Comparison of ENCODE assay signal across 2 worm cellular contexts in the genomic region with DNA sequence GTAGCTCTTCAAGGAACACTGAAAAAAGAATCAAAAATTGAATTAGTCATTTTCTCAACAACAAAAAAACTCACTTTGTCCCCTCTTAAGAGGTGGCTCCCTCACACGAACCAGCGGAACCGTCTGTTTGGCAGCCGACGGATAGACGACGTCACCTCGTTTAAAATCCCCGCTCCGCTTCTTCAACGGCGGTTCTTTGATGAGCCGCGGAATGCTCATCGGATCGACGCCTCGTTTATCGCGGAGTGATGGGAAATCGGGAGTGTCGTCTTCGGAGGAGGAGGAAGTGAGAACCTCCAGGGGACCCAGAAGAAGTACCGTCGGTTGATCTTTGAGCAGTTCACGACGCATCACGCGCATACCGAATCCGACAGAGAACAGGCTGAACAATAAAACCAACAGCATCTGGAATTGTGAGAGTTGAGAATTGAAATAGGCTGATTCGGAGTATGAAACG.
A peak's percentile ranks its signal among the peaks of the same experiment; 100 is the strongest.
TF ChIP-seq lines count a peak whose summit lies in the region.

A gene (minus strand): TSS at position 407 of the 457 bp plus-strand sequence.

TF ChIP-seq in whole organism, L4 larva, 104 proteins besides CTCF, POLR2A, EP300 and RAD21:
- no peak for TF ChIP-seq nhr-237 (tag; optimal IDR thresholded peaks at IDR 0.05; lab: Kevin White, UChicago)
- TF ChIP-seq fos-1 (tag; optimal IDR thresholded peaks at IDR 0.05; lab: Kevin White, UChicago): no peak
- TF ChIP-seq saeg-2 (GFP tag; IDR thresholded peaks at IDR 0.05; lab: Robert Waterston, UW): no peak
- no peak for TF ChIP-seq ZK546.5 (tag; optimal IDR thresholded peaks at IDR 0.05; lab: Kevin White, UChicago)
- no peak for TF ChIP-seq sdz-12 (GFP tag; optimal IDR thresholded peaks at IDR 0.05; lab: Kevin White, UChicago)
- TF ChIP-seq unc-62 (GFP tag; optimal IDR thresholded peaks at IDR 0.05 in 1 of 2; lab: Kevin White, UChicago): peak in 1 of 2 experiments; percentile 44
- TF ChIP-seq unc-62 (tag; optimal IDR thresholded peaks at IDR 0.05; lab: Kevin White, UChicago): no peak
- TF ChIP-seq spr-1 (tag; optimal IDR thresholded peaks at IDR 0.05; lab: Kevin White, UChicago): no peak
- TF ChIP-seq set-16 (GFP tag; IDR thresholded peaks at IDR 0.05; lab: Robert Waterston, UW): peak; percentile 67
- no peak for TF ChIP-seq mep-1 (tag; optimal IDR thresholded peaks at IDR 0.05; lab: Kevin White, UChicago)
- no peak for TF ChIP-seq D1046.2 (GFP tag; IDR thresholded peaks at IDR 0.05; lab: Robert Waterston, UW)
- no peak for TF ChIP-seq aly-2 (tag; optimal IDR thresholded peaks at IDR 0.05; lab: Kevin White, UChicago)
- TF ChIP-seq ctbp-1 (GFP tag; IDR thresholded peaks at IDR 0.05; lab: Robert Waterston, UW): no peak
- no peak for TF ChIP-seq hif-1 (tag; optimal IDR thresholded peaks at IDR 0.05; lab: Kevin White, UChicago)
- no peak for TF ChIP-seq daf-12 (tag; optimal IDR thresholded peaks at IDR 0.05; lab: Kevin White, UChicago)
- no peak for TF ChIP-seq lin-1 (GFP tag; IDR thresholded peaks at IDR 0.05; lab: Robert Waterston, UW)
- no peak for TF ChIP-seq hlh-30 (tag; optimal IDR thresholded peaks at IDR 0.05; lab: Kevin White, UChicago; ENCODE audit: insufficient read depth)

TF ChIP-seq in whole organism, young adult, 124 proteins besides CTCF, POLR2A, EP300 and RAD21:
- TF ChIP-seq C06A6.2 (GFP tag; conservative IDR thresholded peaks at IDR 0.05; lab: Robert Waterston, UW): no peak
- TF ChIP-seq zfh-2 (GFP tag; conservative IDR thresholded peaks at IDR 0.05; lab: Robert Waterston, UW): peak; percentile 61; the same call in 1 of the 2 replicates
- no peak for TF ChIP-seq F39B2.1 (GFP tag; IDR thresholded peaks at IDR 0.05; lab: Robert Waterston, UW)
- TF ChIP-seq T26A5.8 (tag; optimal IDR thresholded peaks at IDR 0.05; lab: Kevin White, UChicago): no peak
- no peak for TF ChIP-seq pbrm-1 (GFP tag; IDR thresholded peaks at IDR 0.05; lab: Robert Waterston, UW)
- no peak for TF ChIP-seq nhr-80 (tag; optimal IDR thresholded peaks at IDR 0.05; lab: Kevin White, UChicago)
- no peak for TF ChIP-seq lir-1 (GFP tag; conservative IDR thresholded peaks at IDR 0.05; lab: Robert Waterston, UW)
- no peak for TF ChIP-seq ama-1 (optimal IDR thresholded peaks at IDR 0.05; lab: Kevin White, UChicago)
- TF ChIP-seq ama-1 (GFP tag; optimal IDR thresholded peaks at IDR 0.05; lab: Kevin White, UChicago): no peak
- TF ChIP-seq Y95B8A.8 (GFP tag; IDR thresholded peaks at IDR 0.05; lab: Robert Waterston, UW): no peak
TF ChIP-seq in whole organism, young adult: peak in this region for 1.
